Worm (Caenorhabditis elegans) whole organism, L2 larva: Measurements from ENCODE around the gene F32H5.4.
A peak's percentile ranks its signal among the peaks of the same experiment; 100 is the strongest.

ENCODE experiments used
- C34F6.9 ChIP-seq: fragments of 150-350 bp; optimal IDR thresholded peaks from 2 replicates; lab custom pipeline; 2014; ENCODE audit warnings: missing biosample characterization, missing genetic modification characterization
- F13H6.1 ChIP-seq: sonication (generic microtip); optimal IDR thresholded peaks from 2 replicates; lab custom pipeline; 2016; ENCODE audit warnings: missing genetic modification characterization, missing compliant biosample characterization
- R02D3.7 ChIP-seq: fragments of 150-350 bp; optimal IDR thresholded peaks from 2 replicates; lab custom pipeline; 2014; ENCODE audit warnings: missing biosample characterization, missing genetic modification characterization
- Y55F3AM.14 ChIP-seq: fragments of 200-800 bp; sonication (Bioruptor generic); optimal IDR thresholded peaks from 2 replicates; lab custom pipeline; 2018; ENCODE audit warnings: mild to moderate bottlenecking, missing genetic modification characterization, missing compliant biosample characterization
- ZK546.5 ChIP-seq: sonication (generic microtip); optimal IDR thresholded peaks from 2 replicates; lab custom pipeline; 2017; ENCODE audit warnings: missing biosample characterization, missing genetic modification characterization
- alr-1 ChIP-seq: fragments of 150-350 bp; optimal IDR thresholded peaks from 2 replicates; lab custom pipeline; 2014; ENCODE audit warnings: missing biosample characterization, missing genetic modification characterization
- aly-2 ChIP-seq: fragments of 150-350 bp; optimal IDR thresholded peaks from 2 replicates; lab custom pipeline; 2014; ENCODE audit warnings: missing biosample characterization, missing genetic modification characterization
- ama-1 ChIP-seq: fragments of 150-350 bp; optimal IDR thresholded peaks from 2 replicates; lab custom pipeline; 2018; ENCODE audit warnings: inconsistent platforms
- blmp-1 ChIP-seq: sonication (generic microtip); optimal IDR thresholded peaks from 2 replicates; lab custom pipeline; 2017; ENCODE audit warnings: missing genetic modification characterization, mild to moderate bottlenecking, missing compliant biosample characterization, antibody characterized with exemption, moderate library complexity; ENCODE audit not compliant: insufficient read depth
- ceh-16 ChIP-seq: fragments of 150-350 bp; optimal IDR thresholded peaks from 2 replicates; lab custom pipeline; 2014; ENCODE audit warnings: missing biosample characterization, missing genetic modification characterization
- ceh-82 ChIP-seq: fragments of 150-350 bp; optimal IDR thresholded peaks from 2 replicates; lab custom pipeline; 2014; ENCODE audit warnings: missing biosample characterization, missing genetic modification characterization
- crh-2 ChIP-seq: sonication (generic microtip); optimal IDR thresholded peaks from 2 replicates; lab custom pipeline; 2017; ENCODE audit warnings: missing biosample characterization, missing genetic modification characterization
- dmd-4 ChIP-seq: sonication (generic microtip); optimal IDR thresholded peaks from 2 replicates; lab custom pipeline; 2017; ENCODE audit warnings: missing biosample characterization, missing genetic modification characterization
- egl-27 ChIP-seq: sonication (generic microtip); optimal IDR thresholded peaks from 3 replicates; lab custom pipeline; 2017; ENCODE audit warnings: missing biosample characterization, missing genetic modification reagents, missing genetic modification characterization
- elt-1 ChIP-seq: fragments of 150-350 bp; optimal IDR thresholded peaks from 2 replicates; lab custom pipeline; 2014; ENCODE audit warnings: missing biosample characterization, missing genetic modification characterization
- elt-3 ChIP-seq: sonication (generic microtip); optimal IDR thresholded peaks from 2 replicates; lab custom pipeline; 2017; ENCODE audit warnings: missing biosample characterization, missing genetic modification characterization
- fos-1 ChIP-seq: fragments of 150-350 bp; optimal IDR thresholded peaks from 2 replicates; lab custom pipeline; 2014; ENCODE audit warnings: missing biosample characterization, missing genetic modification characterization
- gmeb-1 ChIP-seq: fragments of 150-350 bp; optimal IDR thresholded peaks from 2 replicates; lab custom pipeline; 2014; ENCODE audit warnings: missing biosample characterization, missing genetic modification characterization
- lin-11 ChIP-seq: fragments of 150-350 bp; sonication (generic microtip); optimal IDR thresholded peaks from 2 replicates; lab custom pipeline; 2014; ENCODE audit warnings: missing biosample characterization, missing genetic modification characterization, inconsistent platforms, mixed read lengths
- lin-13 ChIP-seq: fragments of 150-350 bp; optimal IDR thresholded peaks from 2 replicates; lab custom pipeline; 2014; ENCODE audit warnings: missing biosample characterization, missing genetic modification reagents, missing genetic modification characterization
- lin-39 ChIP-seq: fragments of 150-350 bp; optimal IDR thresholded peaks from 2 replicates; lab custom pipeline; 2014; ENCODE audit warnings: missing biosample characterization, missing genetic modification reagents, missing genetic modification characterization
- lsy-2 ChIP-seq, 2 experiments: fragments of 150-350 bp in 1 of 2; sonication (generic microtip) in 1 of 2; optimal IDR thresholded peaks; 2 replicates each; lab custom pipeline; 2014 to 2017; ENCODE audit warnings: missing biosample characterization in 2 of 2, missing genetic modification characterization in 2 of 2
- mab-5 ChIP-seq: fragments of 150-350 bp; optimal IDR thresholded peaks from 2 replicates; lab custom pipeline; 2014; ENCODE audit warnings: missing biosample characterization, missing genetic modification characterization
- mbf-1 ChIP-seq: sonication (generic microtip); optimal IDR thresholded peaks from 2 replicates; lab custom pipeline; 2017; ENCODE audit warnings: missing biosample characterization, missing genetic modification characterization
- mdl-1 ChIP-seq, 2 experiments: fragments of 150-350 bp in 1 of 2; sonication (generic microtip) in 1 of 2; optimal IDR thresholded peaks; 2 replicates each; lab custom pipeline; 2017; ENCODE audit warnings: missing biosample characterization in 2 of 2, missing genetic modification characterization in 2 of 2
- nhr-10 ChIP-seq: sonication (generic microtip); optimal IDR thresholded peaks from 2 replicates; lab custom pipeline; 2017; ENCODE audit warnings: missing biosample characterization, missing genetic modification characterization
- nhr-11 ChIP-seq: fragments of 150-350 bp; optimal IDR thresholded peaks from 2 replicates; lab custom pipeline; 2014; ENCODE audit warnings: missing biosample characterization, missing genetic modification characterization
- nhr-12 ChIP-seq: fragments of 150-350 bp; optimal IDR thresholded peaks from 2 replicates; lab custom pipeline; 2014; ENCODE audit warnings: missing biosample characterization, missing genetic modification characterization
- nhr-129 ChIP-seq: fragments of 150-350 bp; optimal IDR thresholded peaks from 2 replicates; lab custom pipeline; 2014; ENCODE audit warnings: missing biosample characterization, missing genetic modification characterization
- nhr-21 ChIP-seq: fragments of 150-350 bp; optimal IDR thresholded peaks from 2 replicates; lab custom pipeline; 2014; ENCODE audit warnings: missing biosample characterization, missing genetic modification characterization
- nhr-23 ChIP-seq: fragments of 150-350 bp; optimal IDR thresholded peaks from 2 replicates; lab custom pipeline; 2014; ENCODE audit warnings: missing biosample characterization, missing genetic modification reagents, missing genetic modification characterization
- nhr-237 ChIP-seq: fragments of 150-350 bp; optimal IDR thresholded peaks from 2 replicates; lab custom pipeline; 2014; ENCODE audit warnings: missing biosample characterization, missing genetic modification characterization
- nhr-25 ChIP-seq: fragments of 150-350 bp; sonication (generic microtip); optimal IDR thresholded peaks from 3 replicates; lab custom pipeline; 2014; ENCODE audit warnings: missing biosample characterization, missing genetic modification characterization
- nhr-6 ChIP-seq: fragments of 150-350 bp; optimal IDR thresholded peaks from 2 replicates; lab custom pipeline; 2014; ENCODE audit warnings: missing biosample characterization, missing genetic modification characterization
- nhr-77 ChIP-seq: fragments of 150-350 bp; optimal IDR thresholded peaks from 2 replicates; lab custom pipeline; 2014; ENCODE audit warnings: missing biosample characterization, missing genetic modification characterization
- peb-1 ChIP-seq: fragments of 150-350 bp; optimal IDR thresholded peaks from 2 replicates; lab custom pipeline; 2014; ENCODE audit warnings: missing biosample characterization, missing genetic modification characterization
- sem-4 ChIP-seq: fragments of 150-350 bp; optimal IDR thresholded peaks from 2 replicates; lab custom pipeline; 2014; ENCODE audit warnings: missing biosample characterization, missing genetic modification reagents, missing genetic modification characterization
- skn-1 ChIP-seq: sonication (generic microtip); optimal IDR thresholded peaks from 2 replicates; lab custom pipeline; 2017; ENCODE audit warnings: missing biosample characterization, missing genetic modification characterization
- sma-3 ChIP-seq: sonication (generic microtip); optimal IDR thresholded peaks from 2 replicates; lab custom pipeline; 2016; ENCODE audit warnings: missing genetic modification reagents, missing genetic modification characterization, missing compliant biosample characterization
- sma-9 ChIP-seq, 2 experiments: fragments of 150-350 bp in 1 of 2; sonication (generic microtip) in 1 of 2; optimal IDR thresholded peaks; 2 replicates each; lab custom pipeline; 2014 to 2016; ENCODE audit warnings: missing genetic modification characterization in 2 of 2, mild to moderate bottlenecking in 1 of 2, missing biosample characterization in 1 of 2, missing compliant biosample characterization in 1 of 2, missing genetic modification reagents in 1 of 2, moderate library complexity in 1 of 2
- snpc-4 ChIP-seq: fragments of 150-350 bp; optimal IDR thresholded peaks from 2 replicates; lab custom pipeline; 2014; ENCODE audit warnings: missing biosample characterization, missing genetic modification characterization
- unc-39 ChIP-seq: fragments of 150-350 bp; optimal IDR thresholded peaks from 2 replicates; lab custom pipeline; 2014; ENCODE audit warnings: missing biosample characterization, missing genetic modification characterization
- unc-55 ChIP-seq: fragments of 150-350 bp; sonication (generic microtip); optimal IDR thresholded peaks from 3 replicates; lab custom pipeline; 2014; ENCODE audit warnings: missing biosample characterization, missing genetic modification reagents, missing genetic modification characterization
- unc-62 ChIP-seq: fragments of 150-350 bp; optimal IDR thresholded peaks from 2 replicates; lab custom pipeline; 2014; ENCODE audit warnings: missing biosample characterization, missing genetic modification reagents, missing genetic modification characterization
- zag-1 ChIP-seq: fragments of 150-350 bp; optimal IDR thresholded peaks from 2 replicates; lab custom pipeline; 2014; ENCODE audit warnings: missing biosample characterization, missing genetic modification characterization
- ztf-1 ChIP-seq: fragments of 200-800 bp; sonication (Bioruptor generic); conservative IDR thresholded peaks from 2 replicates; pipeline ENCODE4 v1.3.6; 2022; ENCODE audit warnings: missing genetic modification characterization, missing compliant biosample characterization
- ztf-11 ChIP-seq: sonication (generic microtip); optimal IDR thresholded peaks from 2 replicates; lab custom pipeline; 2017; ENCODE audit warnings: missing biosample characterization, missing genetic modification characterization
- ztf-4 ChIP-seq: fragments of 150-350 bp; optimal IDR thresholded peaks from 2 replicates; lab custom pipeline; 2014; ENCODE audit warnings: missing biosample characterization, missing genetic modification characterization

Gene F32H5.4

ce11 chrV:13371336-13371735 lies 11.0 kb downstream of the F32H5.4 start:
- TF ChIP-seq ama-1 (lab: Kevin White, UChicago): no peak
- TF ChIP-seq C34F6.9 (tag; lab: Kevin White, UChicago): peak; percentile 35
- no peak for TF ChIP-seq unc-39 (tag; lab: Kevin White, UChicago)
- TF ChIP-seq unc-62 (GFP tag; lab: Kevin White, UChicago): no peak
- TF ChIP-seq alr-1 (tag; lab: Kevin White, UChicago): no peak
- TF ChIP-seq nhr-11: no peak
- TF ChIP-seq gmeb-1: peak; percentile 63
- no peak for TF ChIP-seq aly-2 (tag; lab: Kevin White, UChicago)
- TF ChIP-seq nhr-6 (tag; lab: Kevin White, UChicago): no peak
- TF ChIP-seq nhr-25 (tag; lab: Kevin White, UChicago): peak; percentile 99
- TF ChIP-seq ztf-1 (GFP tag; lab: Robert Waterston, UW): no peak
- TF ChIP-seq sma-9 (GFP tag; optimal IDR thresholded peaks at IDR 0.05; lab: Kevin White, UChicago): peak; percentile 77
- TF ChIP-seq sma-9 (tag; optimal IDR thresholded peaks at IDR 0.05; lab: Kevin White, UChicago): no peak
- TF ChIP-seq Y55F3AM.14: no peak
- peak in 1 of 2 experiments; percentile 58 for TF ChIP-seq lsy-2 (tag; optimal IDR thresholded peaks at IDR 0.05; lab: Kevin White, UChicago)
- TF ChIP-seq mab-5 (tag; lab: Kevin White, UChicago): no peak
- peak; percentile 89 for TF ChIP-seq nhr-21 (tag; lab: Kevin White, UChicago)
- TF ChIP-seq lin-11: no peak
- peak; percentile 64 for TF ChIP-seq lin-13 (GFP tag; lab: Kevin White, UChicago)
- no peak for TF ChIP-seq nhr-77 (tag; lab: Kevin White, UChicago)
- no peak for TF ChIP-seq ceh-82 (tag; lab: Kevin White, UChicago)
- TF ChIP-seq ZK546.5 (tag; lab: Kevin White, UChicago): no peak
- no peak for TF ChIP-seq nhr-10 (tag; lab: Kevin White, UChicago)
- no peak for TF ChIP-seq dmd-4
- peak; percentile 76 for TF ChIP-seq crh-2
- TF ChIP-seq nhr-23 (tag; lab: Kevin White, UChicago): no peak
- TF ChIP-seq mdl-1 (tag; optimal IDR thresholded peaks at IDR 0.05; lab: Kevin White, UChicago): peak in 1 of 2 experiments; percentile 48
- TF ChIP-seq ztf-11: no peak
- no peak for TF ChIP-seq elt-3
- TF ChIP-seq elt-1 (tag; lab: Kevin White, UChicago): no peak
- peak; percentile 58 for TF ChIP-seq ztf-4 (tag; lab: Kevin White, UChicago)
- TF ChIP-seq sma-3 (GFP tag; lab: Kevin White, UChicago): peak; percentile 81
- no peak for TF ChIP-seq R02D3.7 (tag; lab: Kevin White, UChicago)
- TF ChIP-seq mbf-1 (tag; lab: Kevin White, UChicago): no peak
- TF ChIP-seq nhr-12: no peak
- no peak for TF ChIP-seq lin-39 (tag; lab: Kevin White, UChicago)
- peak; percentile 92 for TF ChIP-seq ceh-16 (tag; lab: Kevin White, UChicago)
- TF ChIP-seq unc-55 (GFP tag; lab: Kevin White, UChicago): no peak
- TF ChIP-seq F13H6.1 (tag; lab: Kevin White, UChicago): peak; percentile 83
- TF ChIP-seq nhr-129 (tag; lab: Kevin White, UChicago): peak; percentile 87
- peak; percentile 79 for TF ChIP-seq egl-27 (tag; lab: Kevin White, UChicago)
- TF ChIP-seq skn-1: no peak
- TF ChIP-seq blmp-1: peak; percentile 76
- TF ChIP-seq snpc-4 (tag; lab: Kevin White, UChicago): no peak
- no peak for TF ChIP-seq peb-1 (tag; lab: Kevin White, UChicago)
- peak; percentile 77 for TF ChIP-seq sem-4
- TF ChIP-seq nhr-237: no peak
- no peak for TF ChIP-seq zag-1 (tag; lab: Kevin White, UChicago)
- TF ChIP-seq fos-1 (tag; lab: Kevin White, UChicago): peak; percentile 74
